Worm (Caenorhabditis elegans): ENCODE results near the gene T07G12.2.

ce11 chrIV:10576050-10576449 lies 45.5 kb downstream of the T07G12.2 start, which contains the start of gene efn-2:
- TF ChIP-seq pros-1 (tag; optimal IDR thresholded peaks at IDR 0.05): no peak
- TF ChIP-seq tbx-2 (tag; optimal IDR thresholded peaks at IDR 0.05): no peak
- no peak for TF ChIP-seq ceh-9 (tag; optimal IDR thresholded peaks at IDR 0.05)
- no peak for TF ChIP-seq pha-4 (tag; optimal IDR thresholded peaks at IDR 0.05)
- TF ChIP-seq pag-3 (tag; optimal IDR thresholded peaks at IDR 0.05; ENCODE audit: borderline replicate concordance): no peak
- no peak for TF ChIP-seq pat-9 (tag; optimal IDR thresholded peaks at IDR 0.05)
- TF ChIP-seq hlh-30 (tag; optimal IDR thresholded peaks at IDR 0.05; ENCODE audit: insufficient read depth): no peak
